Worm (Caenorhabditis elegans) whole organism, L2 larva: ENCODE results near the gene F09F9.5.

Experiments used
- C34F6.9 ChIP-seq: fragments of 150-350 bp; optimal IDR thresholded peaks from 2 replicates; lab custom pipeline; 2014; ENCODE audit warnings: missing biosample characterization, missing genetic modification characterization
- F13H6.1 ChIP-seq: sonication (generic microtip); optimal IDR thresholded peaks from 2 replicates; lab custom pipeline; 2016; ENCODE audit warnings: missing genetic modification characterization, missing compliant biosample characterization
- R02D3.7 ChIP-seq: fragments of 150-350 bp; optimal IDR thresholded peaks from 2 replicates; lab custom pipeline; 2014; ENCODE audit warnings: missing biosample characterization, missing genetic modification characterization
- Y55F3AM.14 ChIP-seq: fragments of 200-800 bp; sonication (Bioruptor generic); optimal IDR thresholded peaks from 2 replicates; lab custom pipeline; 2018; ENCODE audit warnings: mild to moderate bottlenecking, missing genetic modification characterization, missing compliant biosample characterization
- ZK546.5 ChIP-seq: sonication (generic microtip); optimal IDR thresholded peaks from 2 replicates; lab custom pipeline; 2017; ENCODE audit warnings: missing biosample characterization, missing genetic modification characterization
- alr-1 ChIP-seq: fragments of 150-350 bp; optimal IDR thresholded peaks from 2 replicates; lab custom pipeline; 2014; ENCODE audit warnings: missing biosample characterization, missing genetic modification characterization
- aly-2 ChIP-seq: fragments of 150-350 bp; optimal IDR thresholded peaks from 2 replicates; lab custom pipeline; 2014; ENCODE audit warnings: missing biosample characterization, missing genetic modification characterization
- ama-1 ChIP-seq: fragments of 150-350 bp; optimal IDR thresholded peaks from 2 replicates; lab custom pipeline; 2018; ENCODE audit warnings: inconsistent platforms
- blmp-1 ChIP-seq: sonication (generic microtip); optimal IDR thresholded peaks from 2 replicates; lab custom pipeline; 2017; ENCODE audit warnings: missing genetic modification characterization, mild to moderate bottlenecking, missing compliant biosample characterization, antibody characterized with exemption, moderate library complexity; ENCODE audit not compliant: insufficient read depth
- ceh-16 ChIP-seq: fragments of 150-350 bp; optimal IDR thresholded peaks from 2 replicates; lab custom pipeline; 2014; ENCODE audit warnings: missing biosample characterization, missing genetic modification characterization
- egl-27 ChIP-seq: sonication (generic microtip); optimal IDR thresholded peaks from 3 replicates; lab custom pipeline; 2017; ENCODE audit warnings: missing biosample characterization, missing genetic modification reagents, missing genetic modification characterization
- elt-1 ChIP-seq: fragments of 150-350 bp; optimal IDR thresholded peaks from 2 replicates; lab custom pipeline; 2014; ENCODE audit warnings: missing biosample characterization, missing genetic modification characterization
- fos-1 ChIP-seq: fragments of 150-350 bp; optimal IDR thresholded peaks from 2 replicates; lab custom pipeline; 2014; ENCODE audit warnings: missing biosample characterization, missing genetic modification characterization
- gmeb-1 ChIP-seq: fragments of 150-350 bp; optimal IDR thresholded peaks from 2 replicates; lab custom pipeline; 2014; ENCODE audit warnings: missing biosample characterization, missing genetic modification characterization
- lsy-2 ChIP-seq, 2 experiments: fragments of 150-350 bp in 1 of 2; sonication (generic microtip) in 1 of 2; optimal IDR thresholded peaks; 2 replicates each; lab custom pipeline; 2014 to 2017; ENCODE audit warnings: missing biosample characterization in 2 of 2, missing genetic modification characterization in 2 of 2
- mab-5 ChIP-seq: fragments of 150-350 bp; optimal IDR thresholded peaks from 2 replicates; lab custom pipeline; 2014; ENCODE audit warnings: missing biosample characterization, missing genetic modification characterization
- mdl-1 ChIP-seq, 2 experiments: fragments of 150-350 bp in 1 of 2; sonication (generic microtip) in 1 of 2; optimal IDR thresholded peaks; 2 replicates each; lab custom pipeline; 2017; ENCODE audit warnings: missing biosample characterization in 2 of 2, missing genetic modification characterization in 2 of 2
- nhr-10 ChIP-seq: sonication (generic microtip); optimal IDR thresholded peaks from 2 replicates; lab custom pipeline; 2017; ENCODE audit warnings: missing biosample characterization, missing genetic modification characterization
- nhr-12 ChIP-seq: fragments of 150-350 bp; optimal IDR thresholded peaks from 2 replicates; lab custom pipeline; 2014; ENCODE audit warnings: missing biosample characterization, missing genetic modification characterization
- nhr-21 ChIP-seq: fragments of 150-350 bp; optimal IDR thresholded peaks from 2 replicates; lab custom pipeline; 2014; ENCODE audit warnings: missing biosample characterization, missing genetic modification characterization
- nhr-23 ChIP-seq: fragments of 150-350 bp; optimal IDR thresholded peaks from 2 replicates; lab custom pipeline; 2014; ENCODE audit warnings: missing biosample characterization, missing genetic modification reagents, missing genetic modification characterization
- nhr-237 ChIP-seq: fragments of 150-350 bp; optimal IDR thresholded peaks from 2 replicates; lab custom pipeline; 2014; ENCODE audit warnings: missing biosample characterization, missing genetic modification characterization
- nhr-77 ChIP-seq: fragments of 150-350 bp; optimal IDR thresholded peaks from 2 replicates; lab custom pipeline; 2014; ENCODE audit warnings: missing biosample characterization, missing genetic modification characterization
- peb-1 ChIP-seq: fragments of 150-350 bp; optimal IDR thresholded peaks from 2 replicates; lab custom pipeline; 2014; ENCODE audit warnings: missing biosample characterization, missing genetic modification characterization
- sem-4 ChIP-seq: fragments of 150-350 bp; optimal IDR thresholded peaks from 2 replicates; lab custom pipeline; 2014; ENCODE audit warnings: missing biosample characterization, missing genetic modification reagents, missing genetic modification characterization
- skn-1 ChIP-seq: sonication (generic microtip); optimal IDR thresholded peaks from 2 replicates; lab custom pipeline; 2017; ENCODE audit warnings: missing biosample characterization, missing genetic modification characterization
- sma-3 ChIP-seq: sonication (generic microtip); optimal IDR thresholded peaks from 2 replicates; lab custom pipeline; 2016; ENCODE audit warnings: missing genetic modification reagents, missing genetic modification characterization, missing compliant biosample characterization
- sma-9 ChIP-seq, 2 experiments: fragments of 150-350 bp in 1 of 2; sonication (generic microtip) in 1 of 2; optimal IDR thresholded peaks; 2 replicates each; lab custom pipeline; 2014 to 2016; ENCODE audit warnings: missing genetic modification characterization in 2 of 2, mild to moderate bottlenecking in 1 of 2, missing biosample characterization in 1 of 2, missing compliant biosample characterization in 1 of 2, missing genetic modification reagents in 1 of 2, moderate library complexity in 1 of 2
- unc-39 ChIP-seq: fragments of 150-350 bp; optimal IDR thresholded peaks from 2 replicates; lab custom pipeline; 2014; ENCODE audit warnings: missing biosample characterization, missing genetic modification characterization
- unc-55 ChIP-seq: fragments of 150-350 bp; sonication (generic microtip); optimal IDR thresholded peaks from 3 replicates; lab custom pipeline; 2014; ENCODE audit warnings: missing biosample characterization, missing genetic modification reagents, missing genetic modification characterization
- unc-62 ChIP-seq: fragments of 150-350 bp; optimal IDR thresholded peaks from 2 replicates; lab custom pipeline; 2014; ENCODE audit warnings: missing biosample characterization, missing genetic modification reagents, missing genetic modification characterization
- zag-1 ChIP-seq: fragments of 150-350 bp; optimal IDR thresholded peaks from 2 replicates; lab custom pipeline; 2014; ENCODE audit warnings: missing biosample characterization, missing genetic modification characterization
- ztf-1 ChIP-seq: fragments of 200-800 bp; sonication (Bioruptor generic); conservative IDR thresholded peaks from 2 replicates; pipeline ENCODE4 v1.3.6; 2022; ENCODE audit warnings: missing genetic modification characterization, missing compliant biosample characterization
- ztf-4 ChIP-seq: fragments of 150-350 bp; optimal IDR thresholded peaks from 2 replicates; lab custom pipeline; 2014; ENCODE audit warnings: missing biosample characterization, missing genetic modification characterization

F09F9.5 gene

ce11 chrX:4117626-4118025 lies at the start of gene F09F9.5:
Gene F09F9.5 (plus strand): TSS chrX:4117926.
- TF ChIP-seq unc-62 (GFP tag; lab: Kevin White, UChicago) (no peak), nhr-12 (no peak)
- TF ChIP-seq, all 48 proteins: peak for 0

ce11 chrX:4068180-4068579 lies 49.5 kb upstream of the F09F9.5 start:
- no peak for TF ChIP-seq lsy-2 (tag; optimal IDR thresholded peaks at IDR 0.05; lab: Kevin White, UChicago)
- TF ChIP-seq ztf-4 (tag; lab: Kevin White, UChicago), result no peak
- no peak for TF ChIP-seq ama-1
- no peak for TF ChIP-seq fos-1 (tag; lab: Kevin White, UChicago)
- no peak for TF ChIP-seq sma-3
- no peak for TF ChIP-seq nhr-237 (tag; lab: Kevin White, UChicago)
- TF ChIP-seq gmeb-1, result no peak
- TF ChIP-seq sem-4 (tag; lab: Kevin White, UChicago), result no peak
- TF ChIP-seq nhr-21, result no peak
- TF ChIP-seq blmp-1, result no peak
- no peak for TF ChIP-seq alr-1 (tag; lab: Kevin White, UChicago)
- TF ChIP-seq aly-2 (tag; lab: Kevin White, UChicago), result no peak
- no peak for TF ChIP-seq peb-1
- no peak for TF ChIP-seq nhr-77 (tag; lab: Kevin White, UChicago)
- TF ChIP-seq skn-1 (tag; lab: Kevin White, UChicago), result no peak
- TF ChIP-seq unc-39, result no peak

- no peak for TF ChIP-seq C34F6.9 (tag; lab: Kevin White, UChicago)
Observed at ce11 chrX:4072501-4072900, 45.2 kb upstream of the F09F9.5 start.

ce11 chrX:4075934-4076333 lies 41.8 kb upstream of the F09F9.5 start:
- TF ChIP-seq aly-2 (tag; lab: Kevin White, UChicago) (no peak), ZK546.5 (tag; lab: Kevin White, UChicago) (no peak), F13H6.1 (tag; lab: Kevin White, UChicago) (peak; percentile 36), sma-9 (GFP tag; optimal IDR thresholded peaks at IDR 0.05; lab: Kevin White, UChicago) (peak; percentile 14), sma-9 (tag; optimal IDR thresholded peaks at IDR 0.05; lab: Kevin White, UChicago) (no peak), lsy-2 (tag; optimal IDR thresholded peaks at IDR 0.05; lab: Kevin White, UChicago) (peak in 1 of 2 experiments; percentile 6), elt-1 (tag; lab: Kevin White, UChicago) (no peak), skn-1 (tag; lab: Kevin White, UChicago) (no peak)

- TF ChIP-seq blmp-1, result no peak
- no peak for TF ChIP-seq C34F6.9 (tag; lab: Kevin White, UChicago)
- TF ChIP-seq zag-1 (tag; lab: Kevin White, UChicago), result no peak
- no peak for TF ChIP-seq nhr-23
- TF ChIP-seq aly-2 (tag; lab: Kevin White, UChicago), result no peak
Observed at ce11 chrX:4079264-4079663, 38.5 kb upstream of the F09F9.5 start, which contains the start of gene T06F4.1. Gene T06F4.1 (minus strand): TSS chrX:4079364.

ce11 chrX:4085489-4085888 lies 32.2 kb upstream of the F09F9.5 start:
- TF ChIP-seq ceh-16 (tag; lab: Kevin White, UChicago), result no peak
- no peak for TF ChIP-seq Y55F3AM.14 (GFP tag; lab: Kevin White, UChicago)
- TF ChIP-seq egl-27 (tag; lab: Kevin White, UChicago), result no peak
- no peak for TF ChIP-seq sma-9 (GFP tag; optimal IDR thresholded peaks at IDR 0.05; lab: Kevin White, UChicago)
- TF ChIP-seq sma-9 (tag; optimal IDR thresholded peaks at IDR 0.05; lab: Kevin White, UChicago), result no peak
- no peak for TF ChIP-seq mdl-1 (tag; optimal IDR thresholded peaks at IDR 0.05; lab: Kevin White, UChicago)
- no peak for TF ChIP-seq blmp-1
- no peak for TF ChIP-seq mab-5 (tag; lab: Kevin White, UChicago)
- TF ChIP-seq nhr-10 (tag; lab: Kevin White, UChicago), result no peak
- TF ChIP-seq unc-55, result no peak
- TF ChIP-seq aly-2 (tag; lab: Kevin White, UChicago), result no peak
- TF ChIP-seq R02D3.7, result no peak
- no peak for TF ChIP-seq ztf-1
- TF ChIP-seq, all 48 proteins: peak for 0
